Worm (Caenorhabditis elegans) whole organism, young adult: ENCODE data around the gene taf-10.

ENCODE experiments used
- B0261.1 ChIP-seq: sonication (generic microtip); optimal IDR thresholded peaks from 2 replicates; lab custom pipeline; 2016; ENCODE audit warnings: mild to moderate bottlenecking, missing genetic modification characterization, moderate library complexity, missing compliant biosample characterization
- C17E4.6 ChIP-seq: fragments of 200-800 bp; sonication (Bioruptor generic); IDR thresholded peaks from 2 replicates; pipeline ENCODE4 v1.3.6; 2022; ENCODE audit warnings: missing genetic modification reagents, missing genetic modification characterization, missing compliant biosample characterization
- F10E7.11 ChIP-seq: sonication (generic microtip); optimal IDR thresholded peaks from 2 replicates; lab custom pipeline; 2017; ENCODE audit warnings: mild to moderate bottlenecking, missing genetic modification characterization, moderate library complexity, missing compliant biosample characterization
- F33H1.4 ChIP-seq: fragments of 200-800 bp; sonication (Bioruptor generic); IDR thresholded peaks from 2 replicates; pipeline ENCODE4 v1.3.6; 2022; ENCODE audit warnings: missing genetic modification reagents, missing genetic modification characterization, missing compliant biosample characterization
- F39B2.1 ChIP-seq: fragments of 200-800 bp; sonication (Bioruptor generic); IDR thresholded peaks from 2 replicates; pipeline ENCODE4 v1.3.6; 2022; ENCODE audit warnings: missing genetic modification reagents, missing genetic modification characterization, missing compliant biosample characterization
- F49E8.2 ChIP-seq: sonication (generic microtip); optimal IDR thresholded peaks from 3 replicates; lab custom pipeline; 2017; ENCODE audit warnings: missing genetic modification characterization, mild to moderate bottlenecking, missing compliant biosample characterization, antibody characterized with exemption, moderate library complexity; ENCODE audit not compliant: insufficient read depth
- F55B11.4 ChIP-seq: sonication (generic microtip); optimal IDR thresholded peaks from 2 replicates; lab custom pipeline; 2016; ENCODE audit warnings: missing compliant biosample characterization, missing genetic modification characterization, borderline replicate concordance; ENCODE audit not compliant: insufficient read depth
- Y79H2A.3 ChIP-seq: fragments of 200-800 bp; sonication (Bioruptor generic); conservative IDR thresholded peaks from 2 replicates; pipeline ENCODE4 v1.3.6; 2022; ENCODE audit warnings: missing genetic modification reagents, missing genetic modification characterization, missing compliant biosample characterization
- Y95B8A.8 ChIP-seq: fragments of 200-800 bp; sonication (Bioruptor generic); IDR thresholded peaks from 2 replicates; pipeline ENCODE4 v1.3.6; 2022; ENCODE audit warnings: missing genetic modification reagents, missing genetic modification characterization, missing compliant biosample characterization
- akir-1 ChIP-seq: fragments of 200-800 bp; sonication (Bioruptor generic); optimal IDR thresholded peaks from 2 replicates; lab custom pipeline; 2018; ENCODE audit warnings: mild to moderate bottlenecking, missing genetic modification characterization, moderate library complexity, missing compliant biosample characterization
- aptf-3 ChIP-seq: fragments of 200-800 bp; sonication (Bioruptor generic); IDR thresholded peaks from 2 replicates; pipeline ENCODE4 v1.3.6; 2022; ENCODE audit warnings: missing genetic modification characterization, missing compliant biosample characterization
- attf-3 ChIP-seq: fragments of 200-800 bp; sonication (Bioruptor generic); conservative IDR thresholded peaks from 2 replicates; pipeline ENCODE4 v1.3.6; 2022; ENCODE audit warnings: missing genetic modification reagents, missing genetic modification characterization, missing compliant biosample characterization
- attf-6 ChIP-seq: fragments of 200-800 bp; sonication (Bioruptor generic); IDR thresholded peaks from 2 replicates; pipeline ENCODE4 v1.3.6; 2022; ENCODE audit warnings: missing genetic modification reagents, missing genetic modification characterization, missing compliant biosample characterization
- ceh-40 ChIP-seq: fragments of 200-800 bp; sonication (Bioruptor generic); IDR thresholded peaks from 2 replicates; pipeline ENCODE4 v1.3.6; 2022; ENCODE audit warnings: missing genetic modification characterization, missing compliant biosample characterization
- ceh-58 ChIP-seq: fragments of 200-800 bp; sonication (Bioruptor generic); IDR thresholded peaks from 2 replicates; pipeline ENCODE4 v1.3.6; 2022; ENCODE audit warnings: missing genetic modification characterization, missing compliant biosample characterization
- die-1 ChIP-seq: sonication (generic microtip); optimal IDR thresholded peaks from 2 replicates; lab custom pipeline; 2016; ENCODE audit warnings: missing genotype, mild to moderate bottlenecking, missing genetic modification characterization, missing compliant biosample characterization
- egl-44 ChIP-seq: fragments of 200-800 bp; sonication (Bioruptor generic); IDR thresholded peaks from 2 replicates; pipeline ENCODE4 v1.3.6; 2022; ENCODE audit warnings: missing genetic modification reagents, missing genetic modification characterization, missing compliant biosample characterization
- ekl-4 ChIP-seq: fragments of 200-800 bp; sonication (Bioruptor generic); IDR thresholded peaks from 2 replicates; pipeline ENCODE4 v1.3.6; 2022; ENCODE audit warnings: missing genetic modification reagents, missing genetic modification characterization, missing compliant biosample characterization
- fkh-3 ChIP-seq: sonication (generic microtip); optimal IDR thresholded peaks from 2 replicates; lab custom pipeline; 2016; ENCODE audit warnings: mild to moderate bottlenecking, missing genetic modification characterization, missing compliant biosample characterization
- gei-17 ChIP-seq: fragments of 200-800 bp; sonication (Bioruptor generic); optimal IDR thresholded peaks from 2 replicates; lab custom pipeline; 2018; ENCODE audit warnings: mild to moderate bottlenecking, missing genetic modification characterization, missing compliant biosample characterization
- let-607 ChIP-seq, 2 experiments: fragments of 200-800 bp in 1 of 2; sonication (Bioruptor generic) in 1 of 2; sonication (generic microtip) in 1 of 2; optimal IDR thresholded peaks; 2 replicates each; lab custom pipeline; 2016 to 2018; ENCODE audit warnings: mild to moderate bottlenecking in 2 of 2, missing compliant biosample characterization in 2 of 2, missing genetic modification characterization in 2 of 2, moderate library complexity in 2 of 2, missing genotype in 1 of 2
- lin-26 ChIP-seq: fragments of 200-800 bp; sonication (Bioruptor generic); IDR thresholded peaks from 2 replicates; pipeline ENCODE4 v1.3.6; 2022; ENCODE audit warnings: missing genetic modification reagents, missing genetic modification characterization, missing compliant biosample characterization
- lin-54 ChIP-seq: fragments of 200-800 bp; sonication (Bioruptor generic); optimal IDR thresholded peaks from 2 replicates; lab custom pipeline; 2018; ENCODE audit warnings: mild to moderate bottlenecking, missing genetic modification characterization, missing compliant biosample characterization
- lir-1 ChIP-seq: fragments of 200-800 bp; sonication (Bioruptor generic); conservative IDR thresholded peaks from 2 replicates; pipeline ENCODE4 v1.3.6; 2022; ENCODE audit warnings: missing genetic modification reagents, missing genetic modification characterization, missing compliant biosample characterization
- madf-8 ChIP-seq: fragments of 200-800 bp; sonication (Bioruptor generic); conservative IDR thresholded peaks from 2 replicates; pipeline ENCODE4 v1.3.6; 2022; ENCODE audit warnings: missing genetic modification reagents, missing genetic modification characterization, missing compliant biosample characterization
- mel-28 ChIP-seq: sonication (generic microtip); optimal IDR thresholded peaks from 2 replicates; lab custom pipeline; 2016; ENCODE audit warnings: borderline replicate concordance, mild to moderate bottlenecking, missing genetic modification characterization, missing compliant biosample characterization
- mes-4 ChIP-seq: sonication (generic microtip); optimal IDR thresholded peaks from 2 replicates; lab custom pipeline; 2016; ENCODE audit warnings: missing genotype, missing genetic modification characterization, missing compliant biosample characterization
- mxl-1 ChIP-seq: sonication (generic microtip); optimal IDR thresholded peaks from 2 replicates; lab custom pipeline; 2016; ENCODE audit warnings: missing genetic modification characterization, missing compliant biosample characterization
- nfyb-1 ChIP-seq: fragments of 200-800 bp; sonication (Bioruptor generic); IDR thresholded peaks from 2 replicates; pipeline ENCODE4 v1.3.6; 2022; ENCODE audit warnings: missing genetic modification reagents, missing genetic modification characterization, missing compliant biosample characterization
- nhr-90 ChIP-seq: sonication (generic microtip); optimal IDR thresholded peaks from 2 replicates; lab custom pipeline; 2016; ENCODE audit warnings: missing genotype, mild to moderate bottlenecking, missing genetic modification characterization, missing compliant biosample characterization
- pha-4 ChIP-seq: fragments of 150-350 bp; sonication (generic microtip); optimal IDR thresholded peaks from 2 replicates; lab custom pipeline; 2014; ENCODE audit warnings: missing biosample characterization, missing genetic modification reagents, missing genetic modification characterization
- repo-1 ChIP-seq: sonication (generic microtip); optimal IDR thresholded peaks from 2 replicates; lab custom pipeline; 2017; ENCODE audit warnings: mild to moderate bottlenecking, missing genetic modification characterization, missing compliant biosample characterization
- sdz-38 ChIP-seq: sonication (generic microtip); optimal IDR thresholded peaks from 2 replicates; lab custom pipeline; 2016; ENCODE audit warnings: missing genotype, missing genetic modification characterization, missing compliant biosample characterization
- snpc-1.3 ChIP-seq: sonication (generic microtip); optimal IDR thresholded peaks from 2 replicates; lab custom pipeline; 2017; ENCODE audit warnings: missing genetic modification characterization, mild to moderate bottlenecking, missing compliant biosample characterization, antibody characterized with exemption, moderate library complexity, missing genotype, missing genetic modification reagents; ENCODE audit not compliant: insufficient read depth
- snpc-4 ChIP-seq, 5 experiments: fragments of 150-350 bp in 1 of 5; sonication (generic microtip) in 4 of 5; optimal IDR thresholded peaks; 2 replicates each; lab custom pipeline; 2014 to 2018; ENCODE audit warnings: missing genetic modification characterization in 5 of 5, missing biosample characterization in 3 of 5, antibody characterized with exemption in 2 of 5, mild to moderate bottlenecking in 2 of 5, missing compliant biosample characterization in 2 of 5, missing genotype in 2 of 5, moderate library complexity in 2 of 5, missing genetic modification reagents in 1 of 5
- somi-1 ChIP-seq: fragments of 200-800 bp; sonication (Bioruptor generic); optimal IDR thresholded peaks from 2 replicates; lab custom pipeline; 2018; ENCODE audit warnings: mild to moderate bottlenecking, missing genetic modification characterization, missing compliant biosample characterization
- sptf-2 ChIP-seq: fragments of 200-800 bp; sonication (Bioruptor generic); optimal IDR thresholded peaks from 2 replicates; lab custom pipeline; 2018; ENCODE audit warnings: mild to moderate bottlenecking, missing genetic modification characterization, missing compliant biosample characterization
- tlf-1 ChIP-seq: fragments of 200-800 bp; sonication (Bioruptor generic); optimal IDR thresholded peaks from 2 replicates; lab custom pipeline; 2018; ENCODE audit warnings: mild to moderate bottlenecking, missing genetic modification characterization, missing compliant biosample characterization
- unc-130 ChIP-seq: sonication (generic microtip); optimal IDR thresholded peaks from 2 replicates; lab custom pipeline; 2016; ENCODE audit warnings: missing genetic modification reagents, missing genetic modification characterization, missing compliant biosample characterization
- unc-62 ChIP-seq: fragments of 150-350 bp; optimal IDR thresholded peaks from 2 replicates; lab custom pipeline; 2014; ENCODE audit warnings: missing biosample characterization, missing genetic modification reagents, missing genetic modification characterization
- zfh-2 ChIP-seq: fragments of 200-800 bp; sonication (Bioruptor generic); conservative IDR thresholded peaks from 2 replicates; pipeline ENCODE4 v1.3.6; 2022; ENCODE audit warnings: missing genetic modification reagents, missing genetic modification characterization, missing compliant biosample characterization
- ztf-28 ChIP-seq: fragments of 200-800 bp; sonication (Bioruptor generic); IDR thresholded peaks from 2 replicates; pipeline ENCODE4 v1.3.6; 2022; ENCODE audit warnings: missing genetic modification reagents, missing genetic modification characterization, missing compliant biosample characterization
- ztf-6 ChIP-seq: fragments of 200-800 bp; sonication (Bioruptor generic); IDR thresholded peaks from 2 replicates; pipeline ENCODE4 v1.3.6; 2022; ENCODE audit warnings: missing genetic modification reagents, missing genetic modification characterization, missing compliant biosample characterization

Gene taf-10

ce11 chrV:4730075-4730474 lies 43.2 kb downstream of the taf-10 start, which contains the start of gene tig-2 (continued):
- TF ChIP-seq sptf-2 (GFP tag; lab: Kevin White, UChicago) (no peak), tlf-1 (GFP tag; lab: Kevin White, UChicago) (no peak), egl-44 (no peak), madf-8 (GFP tag; lab: Robert Waterston, UW) (no peak), somi-1 (peak; percentile 63), nhr-90 (no peak)

ce11 chrV:4731154-4731961 lies 44.5 kb downstream of the taf-10 start, which contains the start of gene F39G3.3:
TSS of gene F39G3.3 (plus strand) at chrV:4731911.
- TF ChIP-seq F55B11.4 (tag; lab: Kevin White, UChicago) (no peak), let-607 (tag; optimal IDR thresholded peaks at IDR 0.05; lab: Kevin White, UChicago) (peak in 1 of 2 experiments; percentile 30), F33H1.4 (GFP tag; lab: Robert Waterston, UW) (peak; percentile 88), Y79H2A.3 (GFP tag; lab: Robert Waterston, UW) (0 out of 2 replicates have a peak, but pooled peaks have one; percentile 24), F10E7.11 (tag; lab: Kevin White, UChicago) (no peak), C17E4.6 (GFP tag; lab: Robert Waterston, UW) (peak; percentile 55; the same call in 1 of the 2 replicates), B0261.1 (no peak), snpc-4 (GFP tag; optimal IDR thresholded peaks at IDR 0.05; lab: Kevin White, UChicago) (peak; percentile 21), snpc-4 (tag; optimal IDR thresholded peaks at IDR 0.05; lab: Kevin White, UChicago) (peak in 3 of 4 experiments; percentile 43 to 64 (median 59)), unc-130 (peak; percentile 76), nhr-90 (no peak), zfh-2 (GFP tag; lab: Robert Waterston, UW) (no peak), snpc-1.3 (tag; lab: Kevin White, UChicago) (peak; percentile 67), Y95B8A.8 (GFP tag; lab: Robert Waterston, UW) (no peak), aptf-3 (GFP tag; lab: Robert Waterston, UW) (no peak), ztf-6 (GFP tag; lab: Robert Waterston, UW) (no peak), akir-1 (GFP tag; lab: Kevin White, UChicago) (no peak), ceh-58 (GFP tag; lab: Robert Waterston, UW) (no peak), die-1 (peak; percentile 30), nfyb-1 (no peak), lin-54 (peak; percentile 83), lin-26 (GFP tag; lab: Robert Waterston, UW) (no peak), sptf-2 (GFP tag; lab: Kevin White, UChicago) (no peak), attf-3 (GFP tag; lab: Robert Waterston, UW) (no peak), mel-28 (no peak), pha-4 (no peak), ekl-4 (GFP tag; lab: Robert Waterston, UW) (peak; percentile 52; the same call in 1 of the 2 replicates), lir-1 (GFP tag; lab: Robert Waterston, UW) (peak; percentile 40; the same call in 1 of the 2 replicates), mxl-1 (tag; lab: Kevin White, UChicago) (peak; percentile 41), gei-17 (GFP tag; lab: Kevin White, UChicago) (no peak), attf-6 (GFP tag; lab: Robert Waterston, UW) (0 out of 2 replicates have a peak, but pooled peaks have one; percentile 8), somi-1 (no peak), F49E8.2 (tag; lab: Kevin White, UChicago) (peak; percentile 25), mes-4 (tag; lab: Kevin White, UChicago) (no peak), unc-62 (GFP tag; lab: Kevin White, UChicago) (no peak), ceh-40 (GFP tag; lab: Robert Waterston, UW) (no peak), repo-1 (tag; lab: Kevin White, UChicago) (no peak), sdz-38 (tag; lab: Kevin White, UChicago) (no peak), madf-8 (GFP tag; lab: Robert Waterston, UW) (peak; percentile 84), ztf-28 (no peak), fkh-3 (tag; lab: Kevin White, UChicago) (no peak), F39B2.1 (0 out of 2 replicates have a peak, but pooled peaks have one; percentile 17)
